Worm (Caenorhabditis elegans) whole organism, mixed stage, embryonic: Measurements from ENCODE around the gene C25F9.2.

Source experiments
- ceh-43 ChIP-seq: fragments of 200-800 bp; sonication (Bioruptor generic); optimal IDR thresholded peaks from 2 replicates; lab custom pipeline; 2018; ENCODE audit warnings: mild to moderate bottlenecking, missing genetic modification characterization, moderate library complexity, missing compliant biosample characterization
- cnd-1 ChIP-seq: fragments of 200-800 bp; sonication (Bioruptor generic); optimal IDR thresholded peaks from 2 replicates; lab custom pipeline; 2018; ENCODE audit warnings: mild to moderate bottlenecking, missing genetic modification characterization, missing compliant biosample characterization
- drap-1 ChIP-seq: fragments of 200-800 bp; sonication (Bioruptor generic); optimal IDR thresholded peaks from 3 replicates; lab custom pipeline; 2018; ENCODE audit warnings: mild to moderate bottlenecking, missing genetic modification characterization, missing compliant biosample characterization
- lin-13 ChIP-seq: fragments of 150-350 bp; optimal IDR thresholded peaks from 2 replicates; lab custom pipeline; 2014; ENCODE audit warnings: missing biosample characterization, missing genetic modification characterization
- nhr-12 ChIP-seq: fragments of 150-350 bp; optimal IDR thresholded peaks from 2 replicates; lab custom pipeline; 2014; ENCODE audit warnings: missing biosample characterization, missing genetic modification characterization
- nhr-28 ChIP-seq: fragments of 150-350 bp; optimal IDR thresholded peaks from 2 replicates; lab custom pipeline; 2014; ENCODE audit warnings: missing biosample characterization, missing genetic modification characterization
- nhr-76 ChIP-seq: sonication (generic microtip); optimal IDR thresholded peaks from 2 replicates; lab custom pipeline; 2017; ENCODE audit warnings: missing biosample characterization, missing genetic modification characterization
- snpc-4 ChIP-seq: fragments of 150-350 bp; optimal IDR thresholded peaks from 2 replicates; lab custom pipeline; 2014; ENCODE audit warnings: missing biosample characterization, missing genetic modification characterization
- unc-120 ChIP-seq: sonication (generic microtip); optimal IDR thresholded peaks from 2 replicates; lab custom pipeline; 2017; ENCODE audit warnings: missing genetic modification characterization, missing compliant biosample characterization; ENCODE audit not compliant: poor library complexity, severe bottlenecking

DNA sequence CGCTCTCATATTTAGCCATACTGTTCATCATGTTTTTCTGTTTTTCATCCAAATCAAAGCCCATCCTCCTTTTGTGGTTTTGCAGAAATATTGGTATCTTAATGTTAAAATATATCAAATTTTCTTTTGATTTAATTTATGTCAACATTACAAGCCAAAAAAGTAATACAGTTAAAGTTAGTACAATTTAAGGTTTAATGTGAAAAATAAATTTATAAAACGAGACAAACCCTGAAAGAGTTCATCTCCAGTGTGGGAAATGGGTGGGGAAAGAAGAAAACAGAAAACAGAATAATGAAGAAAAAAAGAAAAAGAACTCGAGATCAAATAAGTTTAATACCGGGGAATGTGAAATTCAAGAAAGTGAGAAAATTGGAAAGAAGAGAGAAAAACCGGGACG lies 27.5 kb downstream of the C25F9.2 start, which contains the start of gene M04C3.2:
- TF ChIP-seq cnd-1 (no peak), snpc-4 (tag; lab: Kevin White, UChicago) (no peak), lin-13 (no peak), ceh-43 (GFP tag; lab: Kevin White, UChicago) (no peak), unc-120 (no peak), nhr-12 (tag; lab: Kevin White, UChicago) (no peak), nhr-76 (tag; lab: Kevin White, UChicago) (no peak), nhr-28 (tag; lab: Kevin White, UChicago) (no peak), drap-1 (no peak)
